Worm (Caenorhabditis elegans) whole organism, L3 larva: Measurements from ENCODE around the gene mdt-15.

ENCODE experiments used
- ZK546.5 ChIP-seq: sonication (generic microtip); optimal IDR thresholded peaks from 2 replicates; lab custom pipeline; 2017; ENCODE audit warnings: missing biosample characterization, missing genetic modification characterization
- ceh-16 ChIP-seq: sonication (generic microtip); optimal IDR thresholded peaks from 2 replicates; lab custom pipeline; 2017; ENCODE audit warnings: missing biosample characterization, missing genetic modification characterization
- ceh-82 ChIP-seq: fragments of 150-350 bp; optimal IDR thresholded peaks from 2 replicates; lab custom pipeline; 2014; ENCODE audit warnings: missing biosample characterization, missing genetic modification characterization
- elt-2 ChIP-seq: sonication (generic microtip); optimal IDR thresholded peaks from 2 replicates; lab custom pipeline; 2016; ENCODE audit warnings: missing genetic modification reagents, mild to moderate bottlenecking, missing genetic modification characterization, missing compliant biosample characterization
- lin-39 ChIP-seq: fragments of 150-350 bp; optimal IDR thresholded peaks from 2 replicates; lab custom pipeline; 2018; ENCODE audit warnings: missing biosample characterization, missing genetic modification reagents, missing genetic modification characterization
- nhr-77 ChIP-seq: fragments of 150-350 bp; optimal IDR thresholded peaks from 2 replicates; lab custom pipeline; 2014; ENCODE audit warnings: missing biosample characterization, missing genetic modification characterization
- ztf-11 ChIP-seq: fragments of 150-350 bp; optimal IDR thresholded peaks from 2 replicates; lab custom pipeline; 2014; ENCODE audit warnings: missing biosample characterization, missing genetic modification characterization
- ztf-4 ChIP-seq: fragments of 150-350 bp; optimal IDR thresholded peaks from 2 replicates; lab custom pipeline; 2014; ENCODE audit warnings: missing biosample characterization, missing genetic modification characterization

- TF ChIP-seq nhr-77 (tag; lab: Kevin White, UChicago) (no peak), ztf-11 (tag; lab: Kevin White, UChicago) (no peak), ceh-16 (tag; lab: Kevin White, UChicago) (no peak), lin-39 (no peak), elt-2 (tag; lab: Kevin White, UChicago) (no peak), ZK546.5 (no peak), ztf-4 (no peak), ceh-82 (tag; lab: Kevin White, UChicago) (no peak)
Observed at ce11 chrIII:5833376-5833775, at the start of gene mdt-15, which contains the start of gene R12B2.13.
